Fruit fly (Drosophila melanogaster): ENCODE data around the gene Tie.
A peak's percentile ranks its signal among the peaks of the same experiment; 100 is the strongest.

Tie gene

dm6 chr3L:4510317-4510716 is 21.6 kb downstream of the Tie start:
- TF ChIP-seq Eip78C (GFP tag) (peak; percentile 21), pdm3 (GFP tag; optimal IDR thresholded peaks at IDR 0.05) (no peak)

- TF ChIP-seq CG11294 (GFP tag; IDR thresholded peaks at IDR 0.05) (no peak), fd59A (GFP tag; optimal IDR thresholded peaks at IDR 0.05) (no peak), CG34406 (GFP tag; optimal IDR thresholded peaks at IDR 0.05) (peak; percentile 2), Hr39 (GFP tag; optimal IDR thresholded peaks at IDR 0.05) (no peak), Eip75B (GFP tag; optimal IDR thresholded peaks at IDR 0.05) (no peak), Gug (GFP tag; IDR thresholded peaks at IDR 0.05) (no peak), achi (GFP tag; optimal IDR thresholded peaks at IDR 0.05) (peak; percentile 10), Met (GFP tag; optimal IDR thresholded peaks at IDR 0.05) (no peak), CG32006 (GFP tag; optimal IDR thresholded peaks at IDR 0.05) (peak; percentile 73), CG3032 (tag; optimal IDR thresholded peaks at IDR 0.05) (no peak), dac (GFP tag; optimal IDR thresholded peaks at IDR 0.05) (no peak), CG8632 (GFP tag; optimal IDR thresholded peaks at IDR 0.05) (peak; percentile 2), CG6276 (GFP tag; optimal IDR thresholded peaks at IDR 0.05) (no peak), esn (GFP tag; optimal IDR thresholded peaks at IDR 0.05) (no peak), CG31627 (GFP tag; optimal IDR thresholded peaks at IDR 0.05) (no peak), acj6 (GFP tag; optimal IDR thresholded peaks at IDR 0.05) (no peak), topi (GFP tag; optimal IDR thresholded peaks at IDR 0.05) (no peak), cyc (GFP tag; optimal IDR thresholded peaks at IDR 0.05) (no peak), CG6792 (GFP tag; optimal IDR thresholded peaks at IDR 0.05) (no peak), CG6808 (GFP tag; optimal IDR thresholded peaks at IDR 0.05) (no peak), CG9139 (GFP tag; optimal IDR thresholded peaks at IDR 0.05) (no peak), CG1621 (tag; optimal IDR thresholded peaks at IDR 0.05) (no peak), Smox (GFP tag; optimal IDR thresholded peaks at IDR 0.05) (no peak), Ets21C (GFP tag; optimal IDR thresholded peaks at IDR 0.05) (no peak), Lpt (GFP tag; optimal IDR thresholded peaks at IDR 0.05) (no peak), CG6854 (GFP tag; optimal IDR thresholded peaks at IDR 0.05) (no peak), CG11762 (GFP tag; optimal IDR thresholded peaks at IDR 0.05; ENCODE audit: insufficient read depth) (no peak), dsx (GFP tag; optimal IDR thresholded peaks at IDR 0.05; ENCODE audit: poor library complexity, severe bottlenecking) (no peak), CG11902 (GFP tag; optimal IDR thresholded peaks at IDR 0.05) (no peak), svp (GFP tag) (peak; percentile 14), vri (GFP tag; optimal IDR thresholded peaks at IDR 0.05) (no peak), CG8119 (GFP tag; IDR thresholded peaks at IDR 0.05) (peak; percentile 83), CG15336 (GFP tag; IDR thresholded peaks at IDR 0.05) (peak; percentile 77), Eip78C (GFP tag) (peak; percentile 77), salr (GFP tag; optimal IDR thresholded peaks at IDR 0.05) (peak in 1 of 2 experiments; percentile 10), spab (GFP tag; optimal IDR thresholded peaks at IDR 0.05) (no peak), CG10669 (GFP tag; optimal IDR thresholded peaks at IDR 0.05) (no peak), Ets96B (tag; optimal IDR thresholded peaks at IDR 0.05) (no peak), CG16779 (tag; optimal IDR thresholded peaks at IDR 0.05) (no peak), Sox14 (GFP tag; optimal IDR thresholded peaks at IDR 0.05) (no peak), net (GFP tag; optimal IDR thresholded peaks at IDR 0.05) (peak; percentile 10), Sox15 (GFP tag; optimal IDR thresholded peaks at IDR 0.05) (no peak), Eip93F (GFP tag; optimal IDR thresholded peaks at IDR 0.05) (no peak), Sox102F (GFP tag; optimal IDR thresholded peaks at IDR 0.05) (no peak), pdm3 (GFP tag; optimal IDR thresholded peaks at IDR 0.05) (no peak), CG7368 (GFP tag; optimal IDR thresholded peaks at IDR 0.05) (no peak), lz (GFP tag; optimal IDR thresholded peaks at IDR 0.05) (no peak), ss (GFP tag; optimal IDR thresholded peaks at IDR 0.05) (no peak), CG4318 (GFP tag; optimal IDR thresholded peaks at IDR 0.05) (peak; percentile 61), Blimp-1 (GFP tag; optimal IDR thresholded peaks at IDR 0.05) (no peak)
Measured at dm6 chr3L:4508926-4509457, 23.0 kb downstream of the Tie start.

Data from whole organism, prepupa.